Fruit fly (Drosophila melanogaster): ENCODE measurements around the gene CG32240.

The CG32240 gene

dm6 chr3L:4363887-4364794 lies 17.3 kb downstream of the CG32240 start, which contains the start of the genes Cip4 and mRpS6 (continued):
- TF ChIP-seq CG18262 (tag; optimal IDR thresholded peaks at IDR 0.05) (peak; percentile 71), sisA (GFP tag; IDR thresholded peaks at IDR 0.05) (peak; percentile 77), CG10267 (tag; optimal IDR thresholded peaks at IDR 0.05) (peak; percentile 78), phol (tag; optimal IDR thresholded peaks at IDR 0.05) (peak; percentile 33), lmd (GFP tag; IDR thresholded peaks at IDR 0.05) (peak; percentile 51; the same call in 1 of the 2 replicates), CG12155 (GFP tag; optimal IDR thresholded peaks at IDR 0.05) (peak; percentile 72), CG12299 (tag; optimal IDR thresholded peaks at IDR 0.05) (peak; percentile 84), kay (GFP tag; optimal IDR thresholded peaks at IDR 0.05) (peak; percentile 65), Nf-YC (tag; optimal IDR thresholded peaks at IDR 0.05) (peak; percentile 35), caup (GFP tag; optimal IDR thresholded peaks at IDR 0.05; ENCODE audit: severe bottlenecking) (peak; percentile 74), usp (GFP tag; optimal IDR thresholded peaks at IDR 0.05) (no peak), Dip3 (GFP tag; optimal IDR thresholded peaks at IDR 0.05) (peak; percentile 62), Bgb (GFP tag; IDR thresholded peaks at IDR 0.05; ENCODE audit: partially characterized antibody) (peak; percentile 44; the same call in 1 of the 2 replicates), fd102C (GFP tag; optimal IDR thresholded peaks at IDR 0.05) (no peak), TFAM (GFP tag; optimal IDR thresholded peaks at IDR 0.05) (no peak), Hsf (GFP tag; optimal IDR thresholded peaks at IDR 0.05) (peak; percentile 72), schlank (tag; optimal IDR thresholded peaks at IDR 0.05) (no peak), CG2199 (GFP tag; IDR thresholded peaks at IDR 0.05) (0 out of 3 replicates have a peak, but pooled peaks have one; percentile 31), Trl (optimal IDR thresholded peaks at IDR 0.05) (no peak), Trl (GFP tag; optimal IDR thresholded peaks at IDR 0.05) (peak; percentile 46), chinmo (GFP tag; IDR thresholded peaks at IDR 0.05; ENCODE audit: partially characterized antibody) (peak; percentile 77; the same call in 3 of the 4 replicates), CoRest (tag; optimal IDR thresholded peaks at IDR 0.05) (peak; percentile 91), pzg (GFP tag; optimal IDR thresholded peaks at IDR 0.05) (peak; percentile 75), CG2875 (GFP tag; optimal IDR thresholded peaks at IDR 0.05) (peak; percentile 34), hkb (optimal IDR thresholded peaks at IDR 0.05) (no peak), hkb (GFP tag; IDR thresholded peaks at IDR 0.05) (peak; percentile 79), CG3163 (GFP tag; optimal IDR thresholded peaks at IDR 0.05) (no peak), Gug (GFP tag; IDR thresholded peaks at IDR 0.05) (peak; percentile 40; the same call in 2 of the 4 replicates), shn (GFP tag; optimal IDR thresholded peaks at IDR 0.05) (peak; percentile 18), CG13123 (GFP tag; optimal IDR thresholded peaks at IDR 0.05) (peak; percentile 45), CG14860 (GFP tag; IDR thresholded peaks at IDR 0.05; ENCODE audit: partially characterized antibody) (no peak), tgo (GFP tag; IDR thresholded peaks at IDR 0.05) (peak; percentile 67), Eip74EF (GFP tag; optimal IDR thresholded peaks at IDR 0.05) (no peak), CG17612 (GFP tag; IDR thresholded peaks at IDR 0.05) (0 out of 2 replicates have a peak, but pooled peaks have one; percentile 23), Mrtf (GFP tag; IDR thresholded peaks at IDR 0.05) (peak; percentile 77; the same call in 2 of the 3 replicates), BtbVII (GFP tag; optimal IDR thresholded peaks at IDR 0.05) (no peak), CG13894 (tag; optimal IDR thresholded peaks at IDR 0.05) (no peak), CG2116 (GFP tag; optimal IDR thresholded peaks at IDR 0.05) (peak; percentile 75), H2.0 (GFP tag; IDR thresholded peaks at IDR 0.05) (peak; percentile 90), CG32532 (GFP tag; IDR thresholded peaks at IDR 0.05) (peak; percentile 84), CG4328 (GFP tag; optimal IDR thresholded peaks at IDR 0.05) (no peak), NC2α (GFP tag; optimal IDR thresholded peaks at IDR 0.05) (no peak), CG7987 (GFP tag; optimal IDR thresholded peaks at IDR 0.05) (peak; percentile 53), Sry-δ (GFP tag; optimal IDR thresholded peaks at IDR 0.05) (peak; percentile 3), da (GFP tag; optimal IDR thresholded peaks at IDR 0.05) (no peak), Ssrp (tag; optimal IDR thresholded peaks at IDR 0.05) (peak; percentile 79), Asciz (GFP tag; optimal IDR thresholded peaks at IDR 0.05) (peak; percentile 47), slou (GFP tag; optimal IDR thresholded peaks at IDR 0.05) (peak; percentile 66)

Data from whole organism, embryonic.